Fruit fly (Drosophila melanogaster) Kc167 (cell line): ENCODE measurements around the gene Ttc19.

Experiments used
- h ChIP-seq: fragments of >200 bp; optimal IDR thresholded peaks from 3 replicates; lab custom pipeline; 2018; ENCODE audit warnings: missing external identifiers
- insv ChIP-seq: fragments of >200 bp; optimal IDR thresholded peaks from 3 replicates; lab custom pipeline; 2018; ENCODE audit warnings: missing external identifiers
- psq ChIP-seq: fragments of >200 bp; optimal IDR thresholded peaks from 2 replicates; lab custom pipeline; 2017; ENCODE audit warnings: missing external identifiers

DNA sequence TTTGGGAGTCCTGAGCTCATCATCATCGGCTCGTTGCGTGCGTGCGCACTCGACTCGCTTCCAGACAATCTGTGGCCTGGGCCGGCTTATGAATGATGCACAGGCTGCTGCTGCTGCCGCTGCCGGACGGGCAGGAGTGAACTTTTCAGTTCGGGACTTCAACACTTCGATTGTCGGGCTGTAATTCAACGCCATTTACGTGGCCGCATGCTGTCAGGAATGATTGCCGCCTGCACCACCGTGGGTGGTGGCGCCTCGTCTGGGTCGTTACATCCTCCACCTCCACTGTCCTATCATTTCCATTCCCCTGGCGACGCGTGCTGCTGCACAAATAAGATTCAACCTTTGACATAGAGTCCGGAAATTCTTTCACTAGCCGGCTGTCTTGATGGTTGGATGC is 34.9 kb downstream of the Ttc19 start:
- TF ChIP-seq h: no peak
- no peak for TF ChIP-seq psq
- no peak for TF ChIP-seq insv (lab: Kevin White, UChicago)
